Fruit fly (Drosophila melanogaster): Measurements from ENCODE around the gene CG7567.

The CG7567 gene

dm6 chr3R:29608177-29608576, 20.3 kb upstream of the CG7567 start, which contains the start of gene Diedel2:
Diedel2 (plus strand) TSS chr3R:29608477.
- TF ChIP-seq brk (GFP tag; optimal IDR thresholded peaks at IDR 0.05): no peak
- no peak for TF ChIP-seq fru (GFP tag; optimal IDR thresholded peaks at IDR 0.05)
- no peak for TF ChIP-seq OdsH (GFP tag; optimal IDR thresholded peaks at IDR 0.05)
- no peak for TF ChIP-seq Hnf4 (GFP tag; optimal IDR thresholded peaks at IDR 0.05)
- no peak for TF ChIP-seq woc (GFP tag; optimal IDR thresholded peaks at IDR 0.05)
- no peak for TF ChIP-seq CG32264 (GFP tag; optimal IDR thresholded peaks at IDR 0.05)
- TF ChIP-seq h (GFP tag; optimal IDR thresholded peaks at IDR 0.05): no peak
- no peak for TF ChIP-seq GATAd (GFP tag; optimal IDR thresholded peaks at IDR 0.05)
- no peak for TF ChIP-seq ey (GFP tag; optimal IDR thresholded peaks at IDR 0.05)
- no peak for TF ChIP-seq Hr83 (GFP tag; optimal IDR thresholded peaks at IDR 0.05; ENCODE audit: poor library complexity, severe bottlenecking)
- TF ChIP-seq sv (GFP tag; optimal IDR thresholded peaks at IDR 0.05): no peak
- no peak for TF ChIP-seq foxo (GFP tag; optimal IDR thresholded peaks at IDR 0.05)
- no peak for TF ChIP-seq rgr (GFP tag; optimal IDR thresholded peaks at IDR 0.05)
- no peak for TF ChIP-seq Hr78 (GFP tag; optimal IDR thresholded peaks at IDR 0.05)
- no peak for TF ChIP-seq sage (GFP tag; optimal IDR thresholded peaks at IDR 0.05)
- TF ChIP-seq Abd-B (GFP tag; optimal IDR thresholded peaks at IDR 0.05): no peak
- no peak for TF ChIP-seq N (GFP tag; optimal IDR thresholded peaks at IDR 0.05)
- no peak for TF ChIP-seq usp (GFP tag; optimal IDR thresholded peaks at IDR 0.05)
- no peak for TF ChIP-seq dsf (GFP tag; optimal IDR thresholded peaks at IDR 0.05; ENCODE audit: borderline replicate concordance)
- TF ChIP-seq Vsx2 (GFP tag; optimal IDR thresholded peaks at IDR 0.05; ENCODE audit: partially characterized antibody): no peak

dm6 chr3R:29600762-29601161, 12.9 kb upstream of the CG7567 start, which contains the start of gene CG7568:
CG7568 (minus strand) TSS chr3R:29600862.
- TF ChIP-seq Sp1 (GFP tag; optimal IDR thresholded peaks at IDR 0.05) (no peak), Jra (GFP tag; optimal IDR thresholded peaks at IDR 0.05) (no peak), dmrt93B (GFP tag; optimal IDR thresholded peaks at IDR 0.05) (no peak), N (GFP tag; optimal IDR thresholded peaks at IDR 0.05) (no peak), jim (GFP tag; optimal IDR thresholded peaks at IDR 0.05) (no peak), Hnf4 (GFP tag; optimal IDR thresholded peaks at IDR 0.05) (no peak), br (GFP tag; optimal IDR thresholded peaks at IDR 0.05) (no peak), Dif (GFP tag; optimal IDR thresholded peaks at IDR 0.05; ENCODE audit: partially characterized antibody) (no peak), sage (GFP tag; optimal IDR thresholded peaks at IDR 0.05) (no peak), dl (GFP tag; optimal IDR thresholded peaks at IDR 0.05; ENCODE audit: insufficient read depth in 1 of 2, partially characterized antibody in 2 of 2) (no peak), tai (GFP tag; optimal IDR thresholded peaks at IDR 0.05) (no peak), Hr83 (GFP tag; optimal IDR thresholded peaks at IDR 0.05; ENCODE audit: poor library complexity, severe bottlenecking) (no peak), Abd-B (GFP tag; optimal IDR thresholded peaks at IDR 0.05) (no peak), Dfd (GFP tag; optimal IDR thresholded peaks at IDR 0.05) (no peak)

dm6 chr3R:29592139-29592814, 4.4 kb upstream of the CG7567 start:
- TF ChIP-seq Rel (GFP tag; optimal IDR thresholded peaks at IDR 0.05) (no peak), Rel (tag; optimal IDR thresholded peaks at IDR 0.05) (peak; percentile 91), fru (GFP tag; optimal IDR thresholded peaks at IDR 0.05) (no peak)

- TF ChIP-seq HLH106 (tag; optimal IDR thresholded peaks at IDR 0.05): no peak
- TF ChIP-seq Hr83 (GFP tag; optimal IDR thresholded peaks at IDR 0.05; ENCODE audit: poor library complexity, severe bottlenecking): no peak
- TF ChIP-seq GATAd (GFP tag; optimal IDR thresholded peaks at IDR 0.05): no peak
- no peak for TF ChIP-seq pan (optimal IDR thresholded peaks at IDR 0.05)
- TF ChIP-seq Jra (GFP tag; optimal IDR thresholded peaks at IDR 0.05): no peak
- TF ChIP-seq woc (GFP tag; optimal IDR thresholded peaks at IDR 0.05): no peak
- peak; percentile 42 for TF ChIP-seq Myc (optimal IDR thresholded peaks at IDR 0.05)
- TF ChIP-seq foxo (GFP tag; optimal IDR thresholded peaks at IDR 0.05): peak in 1 of 2 experiments; percentile 32
- peak; percentile 45 for TF ChIP-seq tai (GFP tag; optimal IDR thresholded peaks at IDR 0.05)
- TF ChIP-seq Vsx2 (GFP tag; optimal IDR thresholded peaks at IDR 0.05; ENCODE audit: partially characterized antibody): no peak
- no peak for TF ChIP-seq Mio (GFP tag; optimal IDR thresholded peaks at IDR 0.05)
- TF ChIP-seq jim (GFP tag; optimal IDR thresholded peaks at IDR 0.05): no peak
- no peak for TF ChIP-seq Abd-B (GFP tag; optimal IDR thresholded peaks at IDR 0.05)
- TF ChIP-seq fru (GFP tag; optimal IDR thresholded peaks at IDR 0.05): peak; percentile 37
- no peak for TF ChIP-seq Rel (GFP tag; optimal IDR thresholded peaks at IDR 0.05)
- TF ChIP-seq Rel (tag; optimal IDR thresholded peaks at IDR 0.05): no peak
- no peak for TF ChIP-seq CG9705 (GFP tag; optimal IDR thresholded peaks at IDR 0.05)
- TF ChIP-seq Sp1 (GFP tag; optimal IDR thresholded peaks at IDR 0.05): no peak
- TF ChIP-seq Hr78 (GFP tag; optimal IDR thresholded peaks at IDR 0.05): no peak
- TF ChIP-seq usp (GFP tag; optimal IDR thresholded peaks at IDR 0.05): no peak
- TF ChIP-seq lola (GFP tag; optimal IDR thresholded peaks at IDR 0.05): no peak
- TF ChIP-seq dsf (GFP tag; optimal IDR thresholded peaks at IDR 0.05; ENCODE audit: borderline replicate concordance): no peak
- no peak for TF ChIP-seq psq (GFP tag; optimal IDR thresholded peaks at IDR 0.05)
- no peak for TF ChIP-seq CG32264 (GFP tag; optimal IDR thresholded peaks at IDR 0.05)
- peak; percentile 17 for TF ChIP-seq h (GFP tag; optimal IDR thresholded peaks at IDR 0.05)
- TF ChIP-seq rgr (GFP tag; optimal IDR thresholded peaks at IDR 0.05): peak; percentile 44
- TF ChIP-seq Hnf4 (GFP tag; optimal IDR thresholded peaks at IDR 0.05): peak; percentile 47
- TF ChIP-seq OdsH (GFP tag; optimal IDR thresholded peaks at IDR 0.05): no peak
- TF ChIP-seq brk (GFP tag; optimal IDR thresholded peaks at IDR 0.05): peak; percentile 45
- peak; percentile 22 for TF ChIP-seq sage (GFP tag; optimal IDR thresholded peaks at IDR 0.05)
- no peak for TF ChIP-seq Dif (GFP tag; optimal IDR thresholded peaks at IDR 0.05; ENCODE audit: partially characterized antibody)
- TF ChIP-seq Dfd (GFP tag; optimal IDR thresholded peaks at IDR 0.05): no peak
- TF ChIP-seq br (GFP tag; optimal IDR thresholded peaks at IDR 0.05): peak; percentile 28
- TF ChIP-seq N (GFP tag; optimal IDR thresholded peaks at IDR 0.05): no peak
These were observed 3.7 kb upstream of the CG7567 start, which contains the start of gene alph for dm6 chr3R:29591481-29592138. alph (plus strand) TSS chr3R:29591831.
